Worm (Caenorhabditis elegans) whole organism, late embryonic: ENCODE data around the gene daf-31.

Source experiments
- C08G9.2 ChIP-seq: sonication (generic microtip); optimal IDR thresholded peaks from 2 replicates; lab custom pipeline; 2016; ENCODE audit warnings: mild to moderate bottlenecking, missing genetic modification characterization, moderate library complexity, missing compliant biosample characterization
- F13H6.1 ChIP-seq: sonication (generic microtip); optimal IDR thresholded peaks from 2 replicates; lab custom pipeline; 2016; ENCODE audit warnings: missing genetic modification characterization, missing compliant biosample characterization
- K02D7.2 ChIP-seq: sonication (generic microtip); optimal IDR thresholded peaks from 2 replicates; lab custom pipeline; 2017; ENCODE audit warnings: mild to moderate bottlenecking, missing genetic modification characterization, missing compliant biosample characterization
- Y22D7AL.16 ChIP-seq: sonication (generic microtip); optimal IDR thresholded peaks from 2 replicates; lab custom pipeline; 2016; ENCODE audit warnings: missing genetic modification characterization, missing compliant biosample characterization
- ahr-1 ChIP-seq: sonication (generic microtip); optimal IDR thresholded peaks from 2 replicates; lab custom pipeline; 2016; ENCODE audit warnings: missing genetic modification characterization, missing compliant biosample characterization
- ama-1 ChIP-seq: fragments of 150-350 bp; optimal IDR thresholded peaks from 2 replicates; lab custom pipeline; 2014
- ceh-14 ChIP-seq: sonication (generic microtip); optimal IDR thresholded peaks from 2 replicates; lab custom pipeline; 2016; ENCODE audit warnings: missing genotype, missing genetic modification characterization, missing compliant biosample characterization
- ceh-18 ChIP-seq: sonication (generic microtip); optimal IDR thresholded peaks from 2 replicates; lab custom pipeline; 2016; ENCODE audit warnings: missing genetic modification characterization, missing compliant biosample characterization
- ceh-22 ChIP-seq: sonication (generic microtip); optimal IDR thresholded peaks from 2 replicates; lab custom pipeline; 2017; ENCODE audit warnings: missing biosample characterization, missing genetic modification characterization
- ceh-24 ChIP-seq: sonication (generic microtip); optimal IDR thresholded peaks from 2 replicates; lab custom pipeline; 2016; ENCODE audit warnings: mild to moderate bottlenecking, missing genetic modification characterization, missing compliant biosample characterization
- ceh-30 ChIP-seq: fragments of 150-350 bp; optimal IDR thresholded peaks from 2 replicates; lab custom pipeline; 2014; ENCODE audit warnings: missing biosample characterization, missing genetic modification characterization
- ceh-31 ChIP-seq: sonication (generic microtip); optimal IDR thresholded peaks from 2 replicates; lab custom pipeline; 2016; ENCODE audit warnings: missing genetic modification characterization, missing compliant biosample characterization
- ceh-34 ChIP-seq: sonication (generic microtip); optimal IDR thresholded peaks from 2 replicates; lab custom pipeline; 2016; ENCODE audit warnings: mild to moderate bottlenecking, missing genetic modification characterization, missing compliant biosample characterization
- ceh-45 ChIP-seq: fragments of 200-800 bp; sonication (Bioruptor generic); IDR thresholded peaks from 2 replicates; pipeline ENCODE4 v1.3.6; 2022; ENCODE audit warnings: missing genetic modification reagents, missing genetic modification characterization, missing compliant biosample characterization
- ceh-6 ChIP-seq: fragments of 200-800 bp; sonication (Bioruptor generic); optimal IDR thresholded peaks from 2 replicates; lab custom pipeline; 2018; ENCODE audit warnings: mild to moderate bottlenecking, missing genetic modification characterization, missing compliant biosample characterization
- dmd-4 ChIP-seq: sonication (generic microtip); optimal IDR thresholded peaks from 2 replicates; lab custom pipeline; 2016; ENCODE audit warnings: borderline replicate concordance, missing genetic modification characterization, missing compliant biosample characterization
- elt-4 ChIP-seq: sonication (generic microtip); optimal IDR thresholded peaks from 2 replicates; lab custom pipeline; 2016; ENCODE audit warnings: missing genetic modification characterization, missing compliant biosample characterization
- eyg-1 ChIP-seq: sonication (generic microtip); optimal IDR thresholded peaks from 2 replicates; lab custom pipeline; 2016; ENCODE audit warnings: missing genotype, missing genetic modification characterization, missing compliant biosample characterization
- fax-1 ChIP-seq: sonication (generic microtip); optimal IDR thresholded peaks from 2 replicates; lab custom pipeline; 2016; ENCODE audit warnings: missing genotype, missing genetic modification characterization, missing compliant biosample characterization
- fkh-10 ChIP-seq: fragments of 150-350 bp; optimal IDR thresholded peaks from 2 replicates; lab custom pipeline; 2014; ENCODE audit warnings: missing biosample characterization, missing genetic modification reagents, missing genetic modification characterization
- fkh-6 ChIP-seq: sonication (generic microtip); optimal IDR thresholded peaks from 2 replicates; lab custom pipeline; 2016; ENCODE audit warnings: missing genetic modification characterization, missing compliant biosample characterization
- hlh-30 ChIP-seq: sonication (generic microtip); optimal IDR thresholded peaks from 2 replicates; lab custom pipeline; 2017; ENCODE audit warnings: antibody characterized with exemption, missing genetic modification characterization, missing compliant biosample characterization; ENCODE audit not compliant: insufficient read depth
- hlh-6 ChIP-seq: sonication (generic microtip); optimal IDR thresholded peaks from 2 replicates; lab custom pipeline; 2016; ENCODE audit warnings: missing genotype, missing genetic modification characterization, missing compliant biosample characterization
- hlh-8 ChIP-seq: sonication (generic microtip); optimal IDR thresholded peaks from 2 replicates; lab custom pipeline; 2016; ENCODE audit warnings: missing genotype, missing genetic modification characterization, missing compliant biosample characterization
- lin-11 ChIP-seq: fragments of 200-800 bp; sonication (Bioruptor generic); optimal IDR thresholded peaks from 2 replicates; lab custom pipeline; 2018; ENCODE audit warnings: mild to moderate bottlenecking, missing genetic modification characterization, missing compliant biosample characterization
- madf-2 ChIP-seq: sonication (generic microtip); optimal IDR thresholded peaks from 2 replicates; lab custom pipeline; 2017; ENCODE audit warnings: missing genetic modification characterization, missing compliant biosample characterization
- nfya-1 ChIP-seq: sonication (generic microtip); optimal IDR thresholded peaks from 2 replicates; lab custom pipeline; 2017; ENCODE audit warnings: missing genetic modification characterization, mild to moderate bottlenecking, missing compliant biosample characterization, antibody characterized with exemption, moderate library complexity
- nhr-232 ChIP-seq: sonication (generic microtip); optimal IDR thresholded peaks from 2 replicates; lab custom pipeline; 2016; ENCODE audit warnings: missing genetic modification characterization, missing compliant biosample characterization
- odd-2 ChIP-seq: sonication (generic microtip); optimal IDR thresholded peaks from 2 replicates; lab custom pipeline; 2017; ENCODE audit warnings: antibody characterized with exemption, mild to moderate bottlenecking, missing genetic modification characterization, missing compliant biosample characterization
- pag-3 ChIP-seq: sonication (generic microtip); optimal IDR thresholded peaks from 2 replicates; lab custom pipeline; 2016; ENCODE audit warnings: missing compliant biosample characterization, missing genetic modification characterization, borderline replicate concordance
- pat-9 ChIP-seq: fragments of 200-800 bp; sonication (Bioruptor generic); optimal IDR thresholded peaks from 2 replicates; lab custom pipeline; 2018; ENCODE audit warnings: mild to moderate bottlenecking, missing genetic modification characterization, moderate library complexity, missing compliant biosample characterization
- pax-1 ChIP-seq: fragments of 150-350 bp; optimal IDR thresholded peaks from 2 replicates; lab custom pipeline; 2014; ENCODE audit warnings: missing biosample characterization, missing genetic modification characterization
- pha-2 ChIP-seq: sonication (generic microtip); optimal IDR thresholded peaks from 2 replicates; lab custom pipeline; 2017; ENCODE audit warnings: mild to moderate bottlenecking, missing genetic modification characterization, missing compliant biosample characterization
- pha-4 ChIP-seq: fragments of 150-350 bp; optimal IDR thresholded peaks from 2 replicates; lab custom pipeline; 2018; ENCODE audit warnings: missing biosample characterization, missing genetic modification reagents, missing genetic modification characterization
- pros-1 ChIP-seq: fragments of 150-350 bp; optimal IDR thresholded peaks from 2 replicates; lab custom pipeline; 2014; ENCODE audit warnings: missing biosample characterization, missing genetic modification reagents, missing genetic modification characterization
- sdc-2 ChIP-seq: sonication (generic microtip); optimal IDR thresholded peaks from 2 replicates; lab custom pipeline; 2016; ENCODE audit warnings: missing genotype, missing genetic modification characterization, missing compliant biosample characterization
- sox-2 ChIP-seq: fragments of 200-800 bp; sonication (Bioruptor generic); IDR thresholded peaks from 2 replicates; pipeline ENCODE4 v1.3.6; 2022; ENCODE audit warnings: missing genetic modification reagents, missing genetic modification characterization, missing compliant biosample characterization
- sox-4 ChIP-seq: sonication (generic microtip); optimal IDR thresholded peaks from 2 replicates; lab custom pipeline; 2017; ENCODE audit warnings: mild to moderate bottlenecking, missing genetic modification characterization, inconsistent platforms, missing compliant biosample characterization
- tbx-2 ChIP-seq: sonication (generic microtip); optimal IDR thresholded peaks from 2 replicates; lab custom pipeline; 2016; ENCODE audit warnings: missing genetic modification characterization, missing compliant biosample characterization
- tbx-7 ChIP-seq: sonication (generic microtip); optimal IDR thresholded peaks from 2 replicates; lab custom pipeline; 2016; ENCODE audit warnings: missing genotype, missing genetic modification characterization, missing compliant biosample characterization
- ttx-3 ChIP-seq: sonication (generic microtip); optimal IDR thresholded peaks from 2 replicates; lab custom pipeline; 2016; ENCODE audit warnings: missing genetic modification reagents, missing genetic modification characterization, missing compliant biosample characterization
- unc-3 ChIP-seq, 2 experiments: fragments of 200-800 bp in 1 of 2; sonication (Bioruptor generic) in 1 of 2; sonication (generic microtip) in 1 of 2; conservative IDR thresholded peaks in 1 of 2; optimal IDR thresholded peaks in 1 of 2; 2 replicates each; pipeline versions ENCODE4 v1.3.6 to Lab custom; 2016 to 2022; ENCODE audit warnings: missing compliant biosample characterization in 2 of 2, missing genetic modification characterization in 2 of 2, missing genetic modification reagents in 1 of 2
- unc-42 ChIP-seq: sonication (generic microtip); optimal IDR thresholded peaks from 2 replicates; lab custom pipeline; 2016; ENCODE audit warnings: missing genotype, missing genetic modification characterization, missing compliant biosample characterization
- unc-55 ChIP-seq: sonication (generic microtip); optimal IDR thresholded peaks from 2 replicates; lab custom pipeline; 2017; ENCODE audit warnings: missing biosample characterization, missing genetic modification reagents, missing genetic modification characterization
- unc-86 ChIP-seq: sonication (generic microtip); optimal IDR thresholded peaks from 2 replicates; lab custom pipeline; 2016; ENCODE audit warnings: missing genetic modification characterization, missing compliant biosample characterization

The daf-31 gene

DNA sequence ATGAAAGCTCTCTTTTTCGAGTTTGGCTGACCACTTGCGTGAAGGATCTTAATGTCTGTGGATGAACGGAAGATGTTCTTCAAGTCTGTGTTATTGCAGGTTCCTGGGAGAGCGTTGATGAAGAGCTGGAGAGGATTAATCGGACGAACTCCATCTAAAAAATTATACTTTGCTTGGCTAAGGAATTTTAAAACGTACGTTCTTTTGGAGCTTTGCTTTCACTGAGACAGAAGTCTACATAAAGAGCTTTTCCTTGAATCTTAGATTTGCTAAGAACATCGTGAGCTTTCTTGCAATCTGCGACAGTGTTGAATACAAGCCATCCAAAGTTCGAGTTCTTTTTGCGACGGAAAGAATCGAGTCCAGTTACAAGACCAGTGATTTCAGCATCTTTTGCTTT lies 2.8 kb upstream of the daf-31 start:
- TF ChIP-seq pat-9 (tag; lab: Kevin White, UChicago) (no peak), nhr-232 (tag; lab: Kevin White, UChicago) (no peak), ceh-24 (tag; lab: Kevin White, UChicago) (no peak), ttx-3 (tag; lab: Kevin White, UChicago) (no peak), unc-42 (tag; lab: Kevin White, UChicago) (no peak), lin-11 (no peak), hlh-8 (tag; lab: Kevin White, UChicago) (no peak), ceh-22 (tag; lab: Kevin White, UChicago) (no peak), ceh-18 (no peak), pag-3 (tag; lab: Kevin White, UChicago) (no peak), hlh-6 (tag; lab: Kevin White, UChicago) (no peak), odd-2 (no peak), ceh-30 (no peak), hlh-30 (tag; lab: Kevin White, UChicago) (no peak), eyg-1 (tag; lab: Kevin White, UChicago) (no peak), ahr-1 (no peak), nfya-1 (tag; lab: Kevin White, UChicago) (no peak), K02D7.2 (no peak), ceh-14 (tag; lab: Kevin White, UChicago) (no peak)

ce11 chrIV:8289105-8289504 lies 968 bp upstream of the daf-31 start:
- TF ChIP-seq ceh-22 (tag; lab: Kevin White, UChicago), result no peak
- TF ChIP-seq ahr-1, result no peak
- TF ChIP-seq ama-1 (lab: Kevin White, UChicago), result no peak
- no peak for TF ChIP-seq ceh-31
- TF ChIP-seq ttx-3 (tag; lab: Kevin White, UChicago), result no peak
- TF ChIP-seq pha-4 (tag; lab: Kevin White, UChicago), result no peak
- no peak for TF ChIP-seq unc-86

DNA sequence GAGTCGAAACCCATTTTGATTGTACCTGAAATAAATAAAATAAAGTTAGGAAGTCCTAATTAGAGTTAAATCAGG lies 731 bp upstream of the daf-31 start, which contains the start of gene nucl-1:
Gene nucl-1, minus strand, starts transcription at position 26 of the 75 bp plus-strand sequence.
- no peak for TF ChIP-seq hlh-6 (tag; lab: Kevin White, UChicago)
- no peak for TF ChIP-seq pax-1 (tag; lab: Kevin White, UChicago)
- TF ChIP-seq elt-4 (tag; lab: Kevin White, UChicago), result no peak
- TF ChIP-seq unc-55 (GFP tag; lab: Kevin White, UChicago), result no peak
- no peak for TF ChIP-seq ceh-18
- no peak for TF ChIP-seq tbx-7 (tag; lab: Kevin White, UChicago)
- no peak for TF ChIP-seq sox-2 (GFP tag; lab: Robert Waterston, UW)
- no peak for TF ChIP-seq ceh-22 (tag; lab: Kevin White, UChicago)
- TF ChIP-seq madf-2 (tag; lab: Kevin White, UChicago), result no peak
- no peak for TF ChIP-seq unc-3 (GFP tag; conservative IDR thresholded peaks at IDR 0.05; lab: Robert Waterston, UW)
- no peak for TF ChIP-seq unc-3 (tag; optimal IDR thresholded peaks at IDR 0.05; lab: Kevin White, UChicago)
- TF ChIP-seq unc-42 (tag; lab: Kevin White, UChicago), result no peak
- TF ChIP-seq ama-1 (lab: Kevin White, UChicago), result no peak
- no peak for TF ChIP-seq ceh-45 (GFP tag; lab: Robert Waterston, UW)
- no peak for TF ChIP-seq dmd-4 (tag; lab: Kevin White, UChicago)

ce11 chrIV:8291232-8291631 lies 1.2 kb downstream of the daf-31 start, which contains the start of gene K07H8.2:
Gene K07H8.2, plus strand, starts transcription at chrIV:8291532.
- TF ChIP-seq pros-1, result no peak
- TF ChIP-seq pha-2 (tag; lab: Kevin White, UChicago), result no peak
- no peak for TF ChIP-seq sdc-2
- TF ChIP-seq fkh-6 (tag; lab: Kevin White, UChicago), result no peak
- no peak for TF ChIP-seq F13H6.1 (tag; lab: Kevin White, UChicago)
- no peak for TF ChIP-seq lin-11
- TF ChIP-seq ceh-6 (GFP tag; lab: Kevin White, UChicago), result no peak
- TF ChIP-seq ceh-45 (GFP tag; lab: Robert Waterston, UW), result no peak
- no peak for TF ChIP-seq sox-4 (tag; lab: Kevin White, UChicago)
- no peak for TF ChIP-seq Y22D7AL.16 (tag; lab: Kevin White, UChicago)
- TF ChIP-seq ceh-24 (tag; lab: Kevin White, UChicago), result no peak
- TF ChIP-seq ceh-34 (tag; lab: Kevin White, UChicago), result no peak
- TF ChIP-seq fax-1 (tag; lab: Kevin White, UChicago), result no peak
- no peak for TF ChIP-seq fkh-10
- TF ChIP-seq pat-9 (tag; lab: Kevin White, UChicago), result no peak
- TF ChIP-seq tbx-2 (tag; lab: Kevin White, UChicago), result no peak
- no peak for TF ChIP-seq ttx-3 (tag; lab: Kevin White, UChicago)
- TF ChIP-seq ceh-14 (tag; lab: Kevin White, UChicago), result no peak
- no peak for TF ChIP-seq sox-2 (GFP tag; lab: Robert Waterston, UW)
- no peak for TF ChIP-seq C08G9.2 (tag; lab: Kevin White, UChicago)
